Worm (Caenorhabditis elegans): ENCODE data around the gene idpp-6.

Gene idpp-6

ce11 chrX:6743853-6744346 is 39.1 kb upstream of the idpp-6 start (continued):
- TF ChIP-seq dmd-4 (tag; optimal IDR thresholded peaks at IDR 0.05) (no peak), nhr-10 (tag; optimal IDR thresholded peaks at IDR 0.05) (no peak), elt-1 (tag; optimal IDR thresholded peaks at IDR 0.05) (peak; percentile 96), Y55F3AM.14 (GFP tag; optimal IDR thresholded peaks at IDR 0.05) (peak; percentile 91), nhr-129 (tag; optimal IDR thresholded peaks at IDR 0.05) (peak; percentile 97), peb-1 (tag; optimal IDR thresholded peaks at IDR 0.05) (no peak), elt-3 (tag; optimal IDR thresholded peaks at IDR 0.05) (no peak), fos-1 (tag; optimal IDR thresholded peaks at IDR 0.05) (peak; percentile 89), lin-11 (tag; optimal IDR thresholded peaks at IDR 0.05) (peak; percentile 42), unc-62 (GFP tag; optimal IDR thresholded peaks at IDR 0.05) (peak; percentile 37), gmeb-1 (tag; optimal IDR thresholded peaks at IDR 0.05) (peak; percentile 87), nhr-21 (tag; optimal IDR thresholded peaks at IDR 0.05) (peak; percentile 99), mdl-1 (tag; optimal IDR thresholded peaks at IDR 0.05) (peak; percentile 98 to 99), lsy-2 (tag; optimal IDR thresholded peaks at IDR 0.05) (peak in 1 of 2 experiments; percentile 89), ceh-82 (tag; optimal IDR thresholded peaks at IDR 0.05) (no peak), aly-2 (tag; optimal IDR thresholded peaks at IDR 0.05) (no peak), nhr-11 (tag; optimal IDR thresholded peaks at IDR 0.05) (no peak), zag-1 (tag; optimal IDR thresholded peaks at IDR 0.05) (no peak), alr-1 (tag; optimal IDR thresholded peaks at IDR 0.05) (no peak)

ce11 chrX:6744537-6744936 is 38.4 kb upstream of the idpp-6 start:
- TF ChIP-seq fos-1 (tag; optimal IDR thresholded peaks at IDR 0.05) (peak; percentile 95), elt-3 (tag; optimal IDR thresholded peaks at IDR 0.05) (no peak), lsy-2 (tag; optimal IDR thresholded peaks at IDR 0.05) (no peak), egl-27 (tag; optimal IDR thresholded peaks at IDR 0.05) (peak; percentile 33), ceh-82 (tag; optimal IDR thresholded peaks at IDR 0.05) (no peak), nhr-129 (tag; optimal IDR thresholded peaks at IDR 0.05) (no peak), elt-1 (tag; optimal IDR thresholded peaks at IDR 0.05) (no peak), nhr-12 (tag; optimal IDR thresholded peaks at IDR 0.05) (no peak), crh-2 (tag; optimal IDR thresholded peaks at IDR 0.05) (peak; percentile 48), nhr-11 (tag; optimal IDR thresholded peaks at IDR 0.05) (no peak), mdl-1 (tag; optimal IDR thresholded peaks at IDR 0.05) (peak; percentile 78 to 95), snpc-4 (tag; optimal IDR thresholded peaks at IDR 0.05) (no peak), unc-62 (GFP tag; optimal IDR thresholded peaks at IDR 0.05) (no peak), ZK546.5 (tag; optimal IDR thresholded peaks at IDR 0.05) (no peak), nhr-237 (tag; optimal IDR thresholded peaks at IDR 0.05) (no peak), sma-9 (GFP tag; optimal IDR thresholded peaks at IDR 0.05) (peak; percentile 95), sma-9 (tag; optimal IDR thresholded peaks at IDR 0.05) (no peak), gmeb-1 (tag; optimal IDR thresholded peaks at IDR 0.05) (peak; percentile 65), Y55F3AM.14 (GFP tag; optimal IDR thresholded peaks at IDR 0.05) (no peak), ztf-11 (tag; optimal IDR thresholded peaks at IDR 0.05) (no peak), mbf-1 (tag; optimal IDR thresholded peaks at IDR 0.05) (no peak), nhr-6 (tag; optimal IDR thresholded peaks at IDR 0.05) (no peak), blmp-1 (tag; optimal IDR thresholded peaks at IDR 0.05; ENCODE audit: insufficient read depth) (peak; percentile 11), ztf-4 (tag; optimal IDR thresholded peaks at IDR 0.05) (no peak), sma-3 (GFP tag; optimal IDR thresholded peaks at IDR 0.05) (peak; percentile 19), mab-5 (tag; optimal IDR thresholded peaks at IDR 0.05) (no peak), ztf-1 (GFP tag; conservative IDR thresholded peaks at IDR 0.05) (no peak), zag-1 (tag; optimal IDR thresholded peaks at IDR 0.05) (no peak), nhr-25 (tag; optimal IDR thresholded peaks at IDR 0.05) (no peak), nhr-10 (tag; optimal IDR thresholded peaks at IDR 0.05) (no peak), ama-1 (optimal IDR thresholded peaks at IDR 0.05) (no peak), dmd-4 (tag; optimal IDR thresholded peaks at IDR 0.05) (no peak), unc-39 (tag; optimal IDR thresholded peaks at IDR 0.05) (no peak), nhr-21 (tag; optimal IDR thresholded peaks at IDR 0.05) (peak; percentile 25), lin-11 (tag; optimal IDR thresholded peaks at IDR 0.05) (no peak), ceh-16 (tag; optimal IDR thresholded peaks at IDR 0.05) (no peak), skn-1 (tag; optimal IDR thresholded peaks at IDR 0.05) (peak; percentile 28), sem-4 (tag; optimal IDR thresholded peaks at IDR 0.05) (no peak), unc-55 (GFP tag; optimal IDR thresholded peaks at IDR 0.05) (no peak), R02D3.7 (tag; optimal IDR thresholded peaks at IDR 0.05) (no peak), lin-39 (tag; optimal IDR thresholded peaks at IDR 0.05) (no peak), nhr-23 (tag; optimal IDR thresholded peaks at IDR 0.05) (no peak), peb-1 (tag; optimal IDR thresholded peaks at IDR 0.05) (no peak), aly-2 (tag; optimal IDR thresholded peaks at IDR 0.05) (no peak), alr-1 (tag; optimal IDR thresholded peaks at IDR 0.05) (no peak), F13H6.1 (tag; optimal IDR thresholded peaks at IDR 0.05) (no peak), C34F6.9 (tag; optimal IDR thresholded peaks at IDR 0.05) (no peak), lin-13 (GFP tag; optimal IDR thresholded peaks at IDR 0.05) (no peak), nhr-77 (tag; optimal IDR thresholded peaks at IDR 0.05) (no peak)
